Worm (Caenorhabditis elegans): ENCODE results near the gene eps-8.

eps-8 gene

DNA sequence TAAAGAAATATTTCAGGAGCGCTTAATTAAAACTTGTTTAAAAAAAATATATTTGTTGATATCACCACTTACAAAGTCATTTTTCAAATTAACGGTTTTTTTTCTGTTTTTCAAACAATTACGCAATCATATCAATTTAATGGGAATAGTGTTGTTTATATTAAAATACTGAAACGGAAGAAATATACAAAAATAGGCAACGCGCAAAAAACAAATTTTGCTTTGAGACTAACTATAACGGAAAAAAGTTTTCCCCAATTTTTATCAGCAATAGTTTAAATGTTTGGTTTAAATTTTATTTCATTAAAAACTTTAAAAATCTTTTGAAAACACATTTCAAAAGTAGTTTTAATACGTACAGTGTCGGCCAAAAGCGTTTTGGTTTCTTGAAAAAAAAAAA, 10.7 kb upstream of the eps-8 start:
- no peak for TF ChIP-seq odd-2 (tag; optimal IDR thresholded peaks at IDR 0.05)
- TF ChIP-seq C38D4.7 (GFP tag; optimal IDR thresholded peaks at IDR 0.05): no peak
- no peak for TF ChIP-seq pros-1 (tag; optimal IDR thresholded peaks at IDR 0.05)
- TF ChIP-seq syd-9 (tag; optimal IDR thresholded peaks at IDR 0.05): no peak
- TF ChIP-seq sdc-2 (tag; optimal IDR thresholded peaks at IDR 0.05): no peak
- TF ChIP-seq nhr-232 (tag; optimal IDR thresholded peaks at IDR 0.05): no peak
- no peak for TF ChIP-seq ztf-16 (tag; optimal IDR thresholded peaks at IDR 0.05)
- no peak for TF ChIP-seq nhr-11 (tag; optimal IDR thresholded peaks at IDR 0.05)
- TF ChIP-seq mec-3 (tag; optimal IDR thresholded peaks at IDR 0.05; ENCODE audit: borderline replicate concordance): no peak
- no peak for TF ChIP-seq ahr-1 (tag; optimal IDR thresholded peaks at IDR 0.05)
- TF ChIP-seq unc-86 (tag; optimal IDR thresholded peaks at IDR 0.05): no peak
- no peak for TF ChIP-seq ceh-34 (tag; optimal IDR thresholded peaks at IDR 0.05)
- no peak for TF ChIP-seq tbx-7 (tag; optimal IDR thresholded peaks at IDR 0.05)
- no peak for TF ChIP-seq pag-3 (tag; optimal IDR thresholded peaks at IDR 0.05; ENCODE audit: borderline replicate concordance)
- no peak for TF ChIP-seq elt-4 (tag; optimal IDR thresholded peaks at IDR 0.05)

DNA sequence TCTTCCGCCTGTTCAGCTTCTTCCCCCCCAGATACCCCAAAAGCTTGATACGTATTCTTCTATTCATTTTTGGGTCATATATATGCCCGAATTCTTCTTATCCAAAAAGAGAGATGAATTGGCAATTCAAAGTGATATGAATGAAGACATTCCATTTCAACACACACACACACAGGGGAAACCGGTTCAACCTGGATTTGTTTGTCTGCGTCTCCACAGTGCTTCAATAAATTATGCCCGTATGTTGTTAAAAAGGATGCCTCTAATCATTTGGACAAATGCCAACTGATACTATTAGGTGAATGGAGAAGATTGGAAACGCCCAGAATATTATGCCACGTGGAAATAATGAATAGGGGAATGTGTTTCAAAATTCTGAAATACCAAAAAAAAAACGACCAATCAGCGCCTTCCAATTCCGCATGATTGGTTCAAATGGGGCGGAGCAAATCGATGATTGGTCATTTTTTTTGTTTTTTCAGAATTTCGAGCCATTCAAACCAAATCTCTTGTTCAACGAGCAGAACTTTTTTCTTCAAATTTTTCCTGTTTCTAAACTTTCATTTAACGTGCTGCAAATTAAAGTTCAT, 9.3 kb upstream of the eps-8 start:
- TF ChIP-seq ceh-6 (GFP tag; optimal IDR thresholded peaks at IDR 0.05) (no peak), pha-4 (tag; optimal IDR thresholded peaks at IDR 0.05) (no peak), unc-42 (tag; optimal IDR thresholded peaks at IDR 0.05) (no peak), lin-11 (tag; optimal IDR thresholded peaks at IDR 0.05) (no peak), npax-4 (tag; optimal IDR thresholded peaks at IDR 0.05) (no peak), ceh-45 (GFP tag; IDR thresholded peaks at IDR 0.05) (no peak), nfya-1 (tag; optimal IDR thresholded peaks at IDR 0.05) (peak; percentile 75), C08G9.2 (tag; optimal IDR thresholded peaks at IDR 0.05) (no peak), sdc-2 (tag; optimal IDR thresholded peaks at IDR 0.05) (no peak)

- TF ChIP-seq ets-4 (tag; optimal IDR thresholded peaks at IDR 0.05) (peak; percentile 9), ceh-22 (tag; optimal IDR thresholded peaks at IDR 0.05) (no peak), pros-1 (tag; optimal IDR thresholded peaks at IDR 0.05) (peak; percentile 62), nfya-1 (tag; optimal IDR thresholded peaks at IDR 0.05) (peak; percentile 73), ztf-16 (tag; optimal IDR thresholded peaks at IDR 0.05) (no peak), elt-2 (tag; optimal IDR thresholded peaks at IDR 0.05) (no peak), sdc-2 (tag; optimal IDR thresholded peaks at IDR 0.05) (no peak), fkh-10 (GFP tag; optimal IDR thresholded peaks at IDR 0.05) (no peak), sox-4 (tag; optimal IDR thresholded peaks at IDR 0.05) (no peak), ceh-31 (tag; optimal IDR thresholded peaks at IDR 0.05) (peak; percentile 49), K02D7.2 (tag; optimal IDR thresholded peaks at IDR 0.05) (no peak), ceh-18 (tag; optimal IDR thresholded peaks at IDR 0.05) (peak; percentile 36), unc-3 (GFP tag; conservative IDR thresholded peaks at IDR 0.05) (no peak), unc-3 (tag; optimal IDR thresholded peaks at IDR 0.05) (no peak), ceh-34 (tag; optimal IDR thresholded peaks at IDR 0.05) (peak; percentile 10), pat-9 (tag; optimal IDR thresholded peaks at IDR 0.05) (no peak), hlh-30 (tag; optimal IDR thresholded peaks at IDR 0.05; ENCODE audit: insufficient read depth) (peak; percentile 26), pha-2 (tag; optimal IDR thresholded peaks at IDR 0.05) (peak; percentile 32), zip-5 (tag; optimal IDR thresholded peaks at IDR 0.05) (no peak), gmeb-2 (tag; optimal IDR thresholded peaks at IDR 0.05) (no peak), nhr-232 (tag; optimal IDR thresholded peaks at IDR 0.05) (peak; percentile 1), rnt-1 (tag; optimal IDR thresholded peaks at IDR 0.05) (peak; percentile 63), elt-4 (tag; optimal IDR thresholded peaks at IDR 0.05) (no peak), che-1 (tag; optimal IDR thresholded peaks at IDR 0.05) (no peak), C08G9.2 (tag; optimal IDR thresholded peaks at IDR 0.05) (peak; percentile 33), ceh-2 (tag; optimal IDR thresholded peaks at IDR 0.05) (peak; percentile 6), hlh-6 (tag; optimal IDR thresholded peaks at IDR 0.05) (peak; percentile 49), ceh-45 (GFP tag; IDR thresholded peaks at IDR 0.05) (no peak), hlh-13 (GFP tag; optimal IDR thresholded peaks at IDR 0.05) (no peak), mec-3 (tag; optimal IDR thresholded peaks at IDR 0.05; ENCODE audit: borderline replicate concordance) (no peak), Y22D7AL.16 (tag; optimal IDR thresholded peaks at IDR 0.05) (no peak), ceh-9 (tag; optimal IDR thresholded peaks at IDR 0.05) (no peak), lim-6 (tag; optimal IDR thresholded peaks at IDR 0.05) (no peak), pax-1 (tag; optimal IDR thresholded peaks at IDR 0.05) (no peak), pqm-1 (tag; optimal IDR thresholded peaks at IDR 0.05) (no peak), ref-2 (tag; optimal IDR thresholded peaks at IDR 0.05) (peak; percentile 65)
These were observed 7.0 kb upstream of the eps-8 start for ce11 chrIV:14872320-14872719.

Data from whole organism, late embryonic.